Fruit fly (Drosophila melanogaster): Measurements from ENCODE around the gene bcn92.
A peak's percentile ranks its signal among the peaks of the same experiment; 100 is the strongest.

Gene bcn92

DNA sequence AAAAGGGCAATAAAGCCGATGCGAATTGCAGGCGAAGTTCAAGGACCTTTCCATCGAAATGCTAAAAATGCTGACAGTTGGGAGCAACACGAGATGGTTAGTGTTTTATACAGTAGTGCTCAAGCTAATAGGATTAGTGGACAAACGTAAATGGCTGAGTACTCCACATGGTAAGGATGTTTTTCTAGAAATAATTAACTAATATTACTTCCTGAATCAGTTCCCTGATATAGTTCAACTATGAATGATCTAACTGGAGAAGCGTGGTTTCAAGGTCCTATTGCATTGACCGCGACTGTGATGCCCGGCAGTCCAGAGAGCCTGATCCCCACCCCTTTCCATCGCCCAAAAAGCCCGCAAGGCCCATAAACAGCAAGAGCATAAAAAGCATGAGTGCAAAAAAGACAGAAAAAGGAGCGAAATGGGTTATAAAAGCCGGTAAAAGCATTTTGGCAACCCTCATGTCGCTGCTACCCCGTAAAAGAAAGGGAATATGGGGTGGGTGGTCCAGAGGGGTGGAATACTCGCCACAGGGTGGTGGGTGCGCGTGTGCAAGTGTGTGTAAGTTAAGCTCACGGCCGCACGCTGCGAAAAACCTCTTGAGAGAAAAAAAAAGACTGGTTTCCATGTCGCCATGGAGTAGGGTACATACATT, 15.1 kb downstream of the bcn92 start (continued):
- TF ChIP-seq gcm2 (GFP tag; optimal IDR thresholded peaks at IDR 0.05) (no peak), CG9876 (GFP tag; optimal IDR thresholded peaks at IDR 0.05) (no peak), CG34224 (GFP tag; IDR thresholded peaks at IDR 0.05; ENCODE audit: partially characterized antibody) (no peak), dm (GFP tag; optimal IDR thresholded peaks at IDR 0.05) (peak; percentile 9), Fer3 (tag; optimal IDR thresholded peaks at IDR 0.05) (peak; percentile 61), tgo (GFP tag; IDR thresholded peaks at IDR 0.05) (peak; percentile 68; the same call in 2 of the 3 replicates), nerfin-1 (tag; optimal IDR thresholded peaks at IDR 0.05) (peak; percentile 83), Antp (GFP tag; optimal IDR thresholded peaks at IDR 0.05) (peak; percentile 50), pan (optimal IDR thresholded peaks at IDR 0.05) (no peak), pan (GFP tag; optimal IDR thresholded peaks at IDR 0.05 in 1 of 2, IDR thresholded peaks at IDR 0.05 in 1 of 2) (peak in 1 of 2 experiments; percentile 72), klu (GFP tag; IDR thresholded peaks at IDR 0.05) (no peak), fd102C (GFP tag; optimal IDR thresholded peaks at IDR 0.05) (no peak), sens (GFP tag) (peak; percentile 96), ewg (GFP tag; optimal IDR thresholded peaks at IDR 0.05) (peak; percentile 24), CG9932 (GFP tag; IDR thresholded peaks at IDR 0.05) (0 out of 2 replicates have a peak, but pooled peaks have one; percentile 15), CG1792 (GFP tag; optimal IDR thresholded peaks at IDR 0.05) (peak; percentile 58), CG5953 (GFP tag; IDR thresholded peaks at IDR 0.05) (no peak), dan (GFP tag; IDR thresholded peaks at IDR 0.05) (0 out of 2 replicates have a peak, but pooled peaks have one; percentile 28), prd (optimal IDR thresholded peaks at IDR 0.05) (no peak), prd (GFP tag; IDR thresholded peaks at IDR 0.05) (peak; percentile 78), CG6813 (GFP tag; optimal IDR thresholded peaks at IDR 0.05) (peak; percentile 66), Lhr (GFP tag; optimal IDR thresholded peaks at IDR 0.05) (peak; percentile 32), cwo (GFP tag; optimal IDR thresholded peaks at IDR 0.05) (peak; percentile 42), CG11456 (GFP tag; IDR thresholded peaks at IDR 0.05) (peak; percentile 58; the same call in 1 of the 3 replicates), CG10462 (GFP tag; optimal IDR thresholded peaks at IDR 0.05) (peak; percentile 32), knrl (GFP tag; IDR thresholded peaks at IDR 0.05; ENCODE audit: partially characterized antibody) (no peak), CG4282 (GFP tag; optimal IDR thresholded peaks at IDR 0.05) (no peak), wek (GFP tag; optimal IDR thresholded peaks at IDR 0.05) (peak; percentile 40), lola (GFP tag; optimal IDR thresholded peaks at IDR 0.05) (peak in 1 of 3 experiments; percentile 63), zen2 (GFP tag; IDR thresholded peaks at IDR 0.05; ENCODE audit: partially characterized antibody) (no peak), sr (GFP tag; IDR thresholded peaks at IDR 0.05) (no peak), CkIIα-i1 (GFP tag; IDR thresholded peaks at IDR 0.05) (no peak), nmo (GFP tag; optimal IDR thresholded peaks at IDR 0.05) (peak; percentile 63), zf30C (GFP tag; optimal IDR thresholded peaks at IDR 0.05) (no peak), crp (GFP tag; optimal IDR thresholded peaks at IDR 0.05) (no peak), CG18764 (GFP tag; optimal IDR thresholded peaks at IDR 0.05) (peak; percentile 28), CG34422 (GFP tag; IDR thresholded peaks at IDR 0.05) (no peak), D (optimal IDR thresholded peaks at IDR 0.05) (no peak), D (GFP tag; optimal IDR thresholded peaks at IDR 0.05) (peak; percentile 75), stwl (tag; optimal IDR thresholded peaks at IDR 0.05) (no peak), phol (tag; optimal IDR thresholded peaks at IDR 0.05) (peak; percentile 79), CG12659 (GFP tag; optimal IDR thresholded peaks at IDR 0.05) (peak; percentile 56), CG10654 (GFP tag; optimal IDR thresholded peaks at IDR 0.05) (peak; percentile 16), CG13123 (GFP tag; optimal IDR thresholded peaks at IDR 0.05) (no peak), Myb (GFP tag; optimal IDR thresholded peaks at IDR 0.05) (peak; percentile 24), ems (GFP tag; optimal IDR thresholded peaks at IDR 0.05) (peak; percentile 54), sna (GFP tag; IDR thresholded peaks at IDR 0.05; ENCODE audit: partially characterized antibody) (no peak), CG10366 (GFP tag; IDR thresholded peaks at IDR 0.05) (peak; percentile 37), onecut (GFP tag; IDR thresholded peaks at IDR 0.05) (peak; percentile 50), so (GFP tag; IDR thresholded peaks at IDR 0.05) (0 out of 3 replicates have a peak, but pooled peaks have one; percentile 35)

All from whole organism, embryonic.